Fruit fly (Drosophila melanogaster) whole organism, adult: ENCODE results near the gene nxf2.

Source experiments
- CG11617 ChIP-seq: fragments of 200-800 bp; sonication (Bioruptor generic); optimal IDR thresholded peaks from 2 replicates; lab custom pipeline; 2017; ENCODE audit warnings: mild to moderate bottlenecking, missing biosample characterization, missing genetic modification reagents, missing genetic modification characterization
- CG12768 ChIP-seq: fragments of 200-800 bp; sonication (Bioruptor generic); optimal IDR thresholded peaks from 2 replicates; lab custom pipeline; 2017; ENCODE audit warnings: missing biosample characterization, missing genetic modification characterization, mild to moderate bottlenecking, moderate library complexity, missing genetic modification reagents
- CG14711 ChIP-seq: fragments of 200-800 bp; sonication (Bioruptor generic); optimal IDR thresholded peaks from 2 replicates; lab custom pipeline; 2018; ENCODE audit warnings: missing biosample characterization, mild to moderate bottlenecking, missing genetic modification characterization, moderate library complexity
- CG1620 ChIP-seq: fragments of 200-800 bp; sonication (Bioruptor generic); optimal IDR thresholded peaks from 2 replicates; lab custom pipeline; 2016; ENCODE audit warnings: missing biosample characterization, missing genetic modification characterization
- CG33017 ChIP-seq: fragments of 200-800 bp; sonication (Bioruptor generic); optimal IDR thresholded peaks from 2 replicates; lab custom pipeline; 2018; ENCODE audit warnings: missing biosample characterization, mild to moderate bottlenecking, missing genetic modification characterization, moderate library complexity
- CG5204 ChIP-seq: fragments of 200-800 bp; sonication (Bioruptor generic); optimal IDR thresholded peaks from 2 replicates; lab custom pipeline; 2016; ENCODE audit warnings: missing biosample characterization, missing genetic modification characterization
- CG7045 ChIP-seq: fragments of 200-800 bp; sonication (Bioruptor generic); optimal IDR thresholded peaks from 2 replicates; lab custom pipeline; 2017; ENCODE audit warnings: missing biosample characterization, mild to moderate bottlenecking, missing genetic modification characterization
- CG7101 ChIP-seq: fragments of 200-800 bp; sonication (Bioruptor generic); optimal IDR thresholded peaks from 2 replicates; lab custom pipeline; 2018; ENCODE audit warnings: missing biosample characterization, mild to moderate bottlenecking, missing genetic modification characterization, moderate library complexity
- Clk ChIP-seq: fragments of 200-800 bp; sonication (Bioruptor generic); optimal IDR thresholded peaks from 2 replicates; lab custom pipeline; 2017; ENCODE audit warnings: missing biosample characterization, missing genetic modification characterization
- Crg-1 ChIP-seq: fragments of 200-800 bp; sonication (Bioruptor generic); optimal IDR thresholded peaks from 2 replicates; lab custom pipeline; 2016; ENCODE audit warnings: missing biosample characterization, missing genetic modification characterization
- Hr96 ChIP-seq: fragments of 200-800 bp; sonication (Bioruptor generic); optimal IDR thresholded peaks from 2 replicates; lab custom pipeline; 2016; ENCODE audit warnings: missing biosample characterization, missing genetic modification characterization
- Mnt ChIP-seq: fragments of 200-800 bp; sonication (Bioruptor generic); optimal IDR thresholded peaks from 2 replicates; lab custom pipeline; 2016; ENCODE audit warnings: missing biosample characterization, mild to moderate bottlenecking, missing genetic modification characterization
- bab1 ChIP-seq: fragments of 200-800 bp; sonication (Bioruptor generic); optimal IDR thresholded peaks from 3 replicates; lab custom pipeline; 2019; ENCODE audit warnings: missing biosample characterization, mild to moderate bottlenecking, missing genetic modification characterization, moderate library complexity
- cic ChIP-seq: fragments of 200-800 bp; sonication (Bioruptor generic); optimal IDR thresholded peaks from 2 replicates; lab custom pipeline; 2017; ENCODE audit warnings: missing biosample characterization, mild to moderate bottlenecking, missing genetic modification characterization, moderate library complexity
- cnc ChIP-seq, 2 experiments: fragments of >200 bp; optimal IDR thresholded peaks; 2 replicates each; lab custom pipeline; 2017
- kay ChIP-seq: fragments of 200-800 bp; sonication (Bioruptor generic); peaks from one replicate; lab custom pipeline; 2016; ENCODE audit warnings: missing biosample characterization, missing genetic modification characterization, borderline replicate concordance
- ovo ChIP-seq: fragments of 200-800 bp; sonication (Bioruptor generic); optimal IDR thresholded peaks from 2 replicates; lab custom pipeline; 2016; ENCODE audit warnings: missing biosample characterization, missing genetic modification characterization
- pad ChIP-seq: fragments of 200-800 bp; sonication (Bioruptor generic); optimal IDR thresholded peaks from 3 replicates; lab custom pipeline; 2017; ENCODE audit warnings: missing biosample characterization, missing genetic modification characterization, mild to moderate bottlenecking, moderate library complexity, missing genetic modification reagents
- tj ChIP-seq: fragments of 200-800 bp; sonication (Bioruptor generic); optimal IDR thresholded peaks from 3 replicates; lab custom pipeline; 2017; ENCODE audit warnings: missing biosample characterization, mild to moderate bottlenecking, missing genetic modification characterization, moderate library complexity
- toe ChIP-seq: fragments of 200-800 bp; sonication (Bioruptor generic); optimal IDR thresholded peaks from 2 replicates; lab custom pipeline; 2016; ENCODE audit warnings: missing biosample characterization, missing genetic modification characterization

nxf2 gene

dm6 chr3L:16582678-16583315 is 2.7 kb upstream of the nxf2 start, which contains the start of gene Rpn12:
Gene Rpn12 (plus strand): TSS chr3L:16583028.
- TF ChIP-seq cic (GFP tag; lab: Kevin White, UChicago) (no peak), tj (GFP tag; lab: Kevin White, UChicago) (peak; percentile 33), cnc (optimal IDR thresholded peaks at IDR 0.05; lab: Kevin White, UChicago) (peak in 1 of 2 experiments; percentile 35), bab1 (GFP tag; lab: Kevin White, UChicago) (peak; percentile 61), pad (GFP tag; lab: Kevin White, UChicago) (peak; percentile 20), CG33017 (tag; lab: Kevin White, UChicago) (peak; percentile 63), CG7101 (tag; lab: Kevin White, UChicago) (peak; percentile 62), toe (GFP tag; lab: Kevin White, UChicago) (no peak), kay (GFP tag; lab: Kevin White, UChicago) (no peak), CG5204 (GFP tag; lab: Kevin White, UChicago) (no peak), Clk (GFP tag; lab: Kevin White, UChicago) (no peak), CG1620 (GFP tag; lab: Kevin White, UChicago) (no peak), CG11617 (peak; percentile 38), CG14711 (tag; lab: Kevin White, UChicago) (peak; percentile 49), ovo (GFP tag; lab: Kevin White, UChicago) (no peak), CG7045 (peak; percentile 41), Crg-1 (GFP tag; lab: Kevin White, UChicago) (peak; percentile 16), Mnt (GFP tag; lab: Kevin White, UChicago) (no peak), CG12768 (GFP tag; lab: Kevin White, UChicago) (peak; percentile 2), Hr96 (GFP tag; lab: Kevin White, UChicago) (no peak)

- TF ChIP-seq pad (GFP tag; lab: Kevin White, UChicago) = peak; percentile 69
- peak; percentile 34 for TF ChIP-seq ovo (GFP tag; lab: Kevin White, UChicago)
- peak; percentile 82 for TF ChIP-seq Crg-1 (GFP tag; lab: Kevin White, UChicago)
- peak; percentile 64 for TF ChIP-seq CG7101 (tag; lab: Kevin White, UChicago)
- TF ChIP-seq CG14711 (tag; lab: Kevin White, UChicago) = peak; percentile 47
- no peak for TF ChIP-seq CG5204 (GFP tag; lab: Kevin White, UChicago)
- peak; percentile 28 for TF ChIP-seq tj (GFP tag; lab: Kevin White, UChicago)
- TF ChIP-seq toe (GFP tag; lab: Kevin White, UChicago) = no peak
- TF ChIP-seq Hr96 (GFP tag; lab: Kevin White, UChicago) = no peak
- no peak for TF ChIP-seq cnc (optimal IDR thresholded peaks at IDR 0.05; lab: Kevin White, UChicago)
- no peak for TF ChIP-seq cic (GFP tag; lab: Kevin White, UChicago)
- TF ChIP-seq kay (GFP tag; lab: Kevin White, UChicago) = no peak
- peak; percentile 63 for TF ChIP-seq CG11617
- TF ChIP-seq CG33017 (tag; lab: Kevin White, UChicago) = peak; percentile 54
- TF ChIP-seq CG7045 = no peak
- TF ChIP-seq CG1620 (GFP tag; lab: Kevin White, UChicago) = peak; percentile 56
- peak; percentile 4 for TF ChIP-seq Clk (GFP tag; lab: Kevin White, UChicago)
- peak; percentile 28 for TF ChIP-seq CG12768 (GFP tag; lab: Kevin White, UChicago)
- peak; percentile 49 for TF ChIP-seq Mnt (GFP tag; lab: Kevin White, UChicago)
- peak; percentile 68 for TF ChIP-seq bab1 (GFP tag; lab: Kevin White, UChicago)
These were observed 1.1 kb upstream of the nxf2 start, which contains the start of gene Smn for dm6 chr3L:16581201-16581705. Gene Smn (minus strand): TSS chr3L:16581547.

dm6 chr3L:16574307-16574946 is 5.7 kb downstream of the nxf2 start, which contains the start of gene mbf1:
Gene mbf1 (plus strand): TSS chr3L:16574436.
- TF ChIP-seq CG14711 (tag; lab: Kevin White, UChicago) (no peak), tj (GFP tag; lab: Kevin White, UChicago) (peak; percentile 15), kay (GFP tag; lab: Kevin White, UChicago) (peak; percentile 93), CG33017 (tag; lab: Kevin White, UChicago) (no peak), CG11617 (peak; percentile 44), CG5204 (GFP tag; lab: Kevin White, UChicago) (no peak), CG7101 (tag; lab: Kevin White, UChicago) (peak; percentile 8), pad (GFP tag; lab: Kevin White, UChicago) (no peak), bab1 (GFP tag; lab: Kevin White, UChicago) (peak; percentile 63), CG1620 (GFP tag; lab: Kevin White, UChicago) (peak; percentile 13), Hr96 (GFP tag; lab: Kevin White, UChicago) (no peak), Crg-1 (GFP tag; lab: Kevin White, UChicago) (no peak), cic (GFP tag; lab: Kevin White, UChicago) (peak; percentile 22), CG7045 (no peak), CG12768 (GFP tag; lab: Kevin White, UChicago) (no peak), cnc (optimal IDR thresholded peaks at IDR 0.05; lab: Kevin White, UChicago) (no peak), toe (GFP tag; lab: Kevin White, UChicago) (no peak), Clk (GFP tag; lab: Kevin White, UChicago) (no peak), Mnt (GFP tag; lab: Kevin White, UChicago) (peak; percentile 39), ovo (GFP tag; lab: Kevin White, UChicago) (no peak)

DNA sequence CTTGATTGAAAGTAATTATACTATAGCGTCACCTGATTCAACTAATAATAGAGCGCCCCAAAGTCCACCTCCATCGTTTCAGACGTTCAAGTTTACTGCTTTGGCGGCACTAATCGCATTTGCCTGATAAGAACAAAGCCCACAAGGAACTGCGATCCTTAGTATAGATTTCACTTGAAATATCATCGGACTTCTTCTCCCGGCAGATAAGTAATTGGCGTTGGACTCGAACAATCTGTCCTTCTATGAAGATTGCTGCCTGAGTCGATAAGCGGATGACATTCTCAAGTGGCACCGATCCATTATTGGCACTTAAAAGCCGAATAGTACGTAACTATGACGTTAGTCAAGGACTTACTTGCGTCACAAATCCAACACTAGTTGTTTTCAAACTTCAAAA is 6.9 kb downstream of the nxf2 start, which contains the start of gene Mipp1:
Gene Mipp1, minus strand, starts transcription at position 101 of the 400 bp plus-strand sequence.
- TF ChIP-seq CG12768 (GFP tag; lab: Kevin White, UChicago) = peak; percentile 3
- TF ChIP-seq cic (GFP tag; lab: Kevin White, UChicago) = peak; percentile 8
